Fruit fly (Drosophila melanogaster): ENCODE measurements around the gene Cnb.

Gene Cnb

DNA sequence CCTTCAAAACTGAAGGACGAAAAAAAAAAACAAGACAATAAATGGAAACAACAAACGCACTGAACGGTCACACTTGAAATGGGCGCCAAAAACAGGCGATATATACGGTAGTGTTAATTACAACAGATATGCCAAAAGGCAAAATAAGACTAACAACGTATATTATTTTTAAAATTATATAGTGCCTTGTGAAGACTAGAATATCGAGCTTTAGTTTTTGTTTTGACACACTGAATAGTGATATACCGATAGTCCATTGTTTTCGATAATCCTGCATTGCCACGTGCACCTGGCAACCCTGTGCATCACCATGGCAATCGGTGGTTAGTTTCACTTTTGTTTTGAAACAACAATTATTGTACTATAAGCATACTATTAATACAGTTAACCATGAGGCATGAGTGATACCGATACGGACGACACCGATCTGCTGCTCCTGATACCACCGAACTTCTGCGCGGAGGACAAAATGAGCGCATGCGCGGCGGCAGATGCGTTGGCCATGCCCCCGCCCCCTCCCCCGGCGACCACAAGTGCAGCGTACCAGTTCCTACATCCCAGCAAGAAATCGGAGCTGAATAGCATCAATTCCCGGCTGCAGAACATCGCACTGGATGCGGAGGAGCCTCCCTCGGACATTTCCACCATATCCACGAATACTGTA lies at the start of gene Cnb, which contains the start of gene mu2:
Gene Cnb, plus strand, starts transcription at position 103 of the 664 bp plus-strand sequence.
Gene mu2, minus strand, starts transcription at position 13 of the 664 bp plus-strand sequence.
- TF ChIP-seq h (optimal IDR thresholded peaks at IDR 0.05): no peak
- TF ChIP-seq insv (optimal IDR thresholded peaks at IDR 0.05): no peak
- TF ChIP-seq ttk (optimal IDR thresholded peaks at IDR 0.05): no peak
- no peak for TF ChIP-seq Myc (optimal IDR thresholded peaks at IDR 0.05)
- TF ChIP-seq Sin3A (optimal IDR thresholded peaks at IDR 0.05): no peak
- no peak for TF ChIP-seq psq (optimal IDR thresholded peaks at IDR 0.05)

- TF ChIP-seq ttk (optimal IDR thresholded peaks at IDR 0.05) (no peak), Sin3A (optimal IDR thresholded peaks at IDR 0.05) (no peak), insv (optimal IDR thresholded peaks at IDR 0.05) (no peak), Myc (optimal IDR thresholded peaks at IDR 0.05) (no peak), h (optimal IDR thresholded peaks at IDR 0.05) (no peak), psq (optimal IDR thresholded peaks at IDR 0.05) (no peak)
Measured at dm6 chr3L:1897709-1898108, 49.7 kb upstream of the Cnb start.

DNA sequence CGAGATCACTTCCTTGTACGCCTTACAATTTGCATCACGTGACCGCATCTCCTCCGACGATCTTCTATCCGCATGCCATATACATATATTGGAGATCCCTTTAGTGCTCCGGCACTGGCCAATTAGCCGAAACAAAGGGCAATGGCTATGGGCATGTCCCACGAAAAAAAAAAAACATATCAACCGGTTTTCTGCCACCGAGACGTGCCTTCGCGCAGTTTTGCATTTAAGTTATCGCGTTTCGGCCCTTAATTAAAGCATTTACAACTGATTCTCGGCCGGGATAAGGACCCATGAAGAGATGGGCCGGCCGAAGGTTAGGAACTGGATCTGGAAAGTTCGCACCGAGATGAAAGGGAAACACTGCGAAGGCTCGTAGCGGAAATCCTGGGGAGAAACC lies 47.7 kb upstream of the Cnb start:
- TF ChIP-seq Sin3A (optimal IDR thresholded peaks at IDR 0.05): no peak
- no peak for TF ChIP-seq ttk (optimal IDR thresholded peaks at IDR 0.05)
- no peak for TF ChIP-seq insv (optimal IDR thresholded peaks at IDR 0.05)
- no peak for TF ChIP-seq Myc (optimal IDR thresholded peaks at IDR 0.05)
- TF ChIP-seq psq (optimal IDR thresholded peaks at IDR 0.05): no peak
- TF ChIP-seq h (optimal IDR thresholded peaks at IDR 0.05): no peak

dm6 chr3L:1900633-1901032 lies 46.7 kb upstream of the Cnb start:
- TF ChIP-seq psq (optimal IDR thresholded peaks at IDR 0.05) (no peak), Myc (optimal IDR thresholded peaks at IDR 0.05) (no peak), h (optimal IDR thresholded peaks at IDR 0.05) (no peak), insv (optimal IDR thresholded peaks at IDR 0.05) (no peak), Sin3A (optimal IDR thresholded peaks at IDR 0.05) (no peak), ttk (optimal IDR thresholded peaks at IDR 0.05) (no peak)

DNA sequence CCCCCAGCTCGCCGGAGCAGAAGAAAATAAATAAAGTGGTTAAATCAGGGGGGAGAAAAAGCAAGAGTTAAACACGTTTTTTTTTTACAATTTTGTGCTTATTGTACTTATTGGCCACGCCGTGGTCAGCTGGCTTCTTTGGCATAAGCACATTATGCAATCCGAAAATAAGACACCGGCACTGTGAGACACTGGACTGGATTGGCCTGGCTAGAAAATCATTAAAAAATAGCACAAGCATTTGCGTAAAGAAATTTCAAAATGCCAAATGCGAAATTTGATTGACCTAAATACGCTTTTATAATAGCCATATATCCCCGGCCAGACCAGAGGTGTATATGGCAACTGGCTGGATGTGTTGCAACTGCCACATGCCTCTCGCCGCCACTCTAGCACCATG lies 42.9 kb upstream of the Cnb start:
- TF ChIP-seq insv (optimal IDR thresholded peaks at IDR 0.05): no peak
- no peak for TF ChIP-seq Myc (optimal IDR thresholded peaks at IDR 0.05)
- no peak for TF ChIP-seq Sin3A (optimal IDR thresholded peaks at IDR 0.05)
- TF ChIP-seq ttk (optimal IDR thresholded peaks at IDR 0.05): no peak
- no peak for TF ChIP-seq psq (optimal IDR thresholded peaks at IDR 0.05)
- no peak for TF ChIP-seq h (optimal IDR thresholded peaks at IDR 0.05)

DNA sequence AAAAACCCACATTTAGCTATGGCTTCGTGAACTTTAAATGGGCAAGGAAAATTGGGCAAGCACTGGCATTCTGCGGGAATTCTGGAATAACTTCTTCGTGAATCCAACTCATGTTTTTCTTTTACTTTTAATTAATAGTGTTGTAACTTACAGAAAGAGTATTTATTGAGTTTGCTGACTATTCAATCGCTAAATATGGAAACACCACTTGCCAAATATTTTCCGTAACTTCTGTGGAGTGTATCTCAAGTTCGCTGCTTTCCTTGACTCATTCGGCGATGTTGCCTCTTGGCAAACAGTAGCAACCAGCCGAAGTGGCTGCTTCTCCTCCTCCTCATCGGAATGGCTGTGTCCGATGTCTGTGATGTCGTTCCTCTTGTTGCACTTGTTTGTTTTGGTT lies 42.1 kb upstream of the Cnb start:
- TF ChIP-seq ttk (optimal IDR thresholded peaks at IDR 0.05): no peak

DNA sequence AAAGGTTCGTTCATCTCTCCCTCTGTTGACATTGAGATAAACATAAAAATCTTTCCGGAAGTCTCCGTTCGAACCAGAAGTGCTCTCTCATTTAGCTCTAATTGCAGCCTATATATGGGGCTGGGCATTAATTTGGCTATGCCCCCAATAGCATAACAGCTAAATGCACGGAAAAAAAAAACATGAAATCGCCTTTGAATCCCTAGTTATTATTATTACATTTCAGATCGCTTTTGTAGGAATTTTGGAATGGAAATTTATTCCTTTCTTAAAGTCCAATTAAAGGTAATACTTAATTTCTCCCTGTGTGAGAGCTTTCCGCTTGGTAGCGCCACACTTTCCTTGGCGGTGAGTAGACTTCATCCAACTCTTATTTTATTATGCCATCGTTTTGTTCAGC lies 41.2 kb upstream of the Cnb start:
- TF ChIP-seq Sin3A (optimal IDR thresholded peaks at IDR 0.05) (no peak), insv (optimal IDR thresholded peaks at IDR 0.05) (no peak), ttk (optimal IDR thresholded peaks at IDR 0.05) (no peak), psq (optimal IDR thresholded peaks at IDR 0.05) (no peak), Myc (optimal IDR thresholded peaks at IDR 0.05) (no peak)

- no peak for TF ChIP-seq ttk (optimal IDR thresholded peaks at IDR 0.05)
- TF ChIP-seq Sin3A (optimal IDR thresholded peaks at IDR 0.05): no peak
- TF ChIP-seq h (optimal IDR thresholded peaks at IDR 0.05): no peak
- no peak for TF ChIP-seq Myc (optimal IDR thresholded peaks at IDR 0.05)
- no peak for TF ChIP-seq psq (optimal IDR thresholded peaks at IDR 0.05)
- no peak for TF ChIP-seq insv (optimal IDR thresholded peaks at IDR 0.05)
Measured at dm6 chr3L:1909000-1909399, 38.4 kb upstream of the Cnb start.

DNA sequence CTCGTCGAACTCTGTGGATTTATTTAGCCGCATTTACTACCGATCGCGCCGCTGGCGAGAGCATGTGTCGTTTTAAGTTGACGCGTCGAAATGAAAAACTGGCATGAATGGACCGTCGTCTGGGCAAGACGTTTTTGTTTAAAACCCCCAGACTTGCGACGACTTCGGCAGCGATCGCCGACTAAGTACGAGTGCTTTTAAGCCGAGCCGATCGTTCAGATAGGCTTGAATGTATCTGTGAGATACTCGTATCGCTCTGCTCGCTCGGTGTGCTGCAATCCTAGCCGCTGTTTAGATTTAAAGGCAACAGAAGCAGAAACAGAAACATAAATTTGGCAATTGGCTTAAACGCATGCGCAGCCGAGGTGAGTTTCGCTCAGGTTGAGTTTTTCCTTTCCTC lies 37.3 kb upstream of the Cnb start, which contains the start of gene dsb:
Gene dsb, minus strand, starts transcription at position 91 of the 400 bp plus-strand sequence.
- TF ChIP-seq insv (optimal IDR thresholded peaks at IDR 0.05) (no peak), psq (optimal IDR thresholded peaks at IDR 0.05) (no peak), Myc (optimal IDR thresholded peaks at IDR 0.05) (no peak), h (optimal IDR thresholded peaks at IDR 0.05) (no peak)

- no peak for TF ChIP-seq ttk (optimal IDR thresholded peaks at IDR 0.05)
- no peak for TF ChIP-seq psq (optimal IDR thresholded peaks at IDR 0.05)
- TF ChIP-seq Myc (optimal IDR thresholded peaks at IDR 0.05): no peak
- no peak for TF ChIP-seq insv (optimal IDR thresholded peaks at IDR 0.05)
- TF ChIP-seq h (optimal IDR thresholded peaks at IDR 0.05): no peak
- no peak for TF ChIP-seq Sin3A (optimal IDR thresholded peaks at IDR 0.05)
Measured at dm6 chr3L:1914668-1915067, 32.7 kb upstream of the Cnb start.

- TF ChIP-seq Sin3A (optimal IDR thresholded peaks at IDR 0.05) (no peak), insv (optimal IDR thresholded peaks at IDR 0.05) (no peak)
Measured at dm6 chr3L:1916617-1917016, 30.7 kb upstream of the Cnb start.

DNA sequence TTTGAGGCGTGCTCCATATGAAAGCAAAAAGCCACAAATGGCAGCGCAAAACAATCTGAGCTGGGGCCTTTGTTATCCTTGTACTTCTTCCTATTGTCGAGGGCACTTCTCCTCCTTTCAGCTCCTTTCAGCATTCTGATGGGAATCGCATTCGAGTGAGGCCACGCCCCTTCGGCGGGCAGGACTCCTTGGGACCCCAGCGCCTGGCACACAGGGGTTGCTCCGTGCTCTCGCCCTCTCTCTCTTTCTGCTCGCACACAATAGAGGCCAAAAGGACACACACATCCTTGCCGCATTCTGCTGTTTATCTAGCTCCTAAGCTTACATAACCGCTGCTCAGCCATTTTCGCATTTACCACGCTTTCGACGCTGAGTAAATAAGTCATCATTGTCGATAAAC lies 27.3 kb upstream of the Cnb start:
- TF ChIP-seq h (optimal IDR thresholded peaks at IDR 0.05) (no peak), insv (optimal IDR thresholded peaks at IDR 0.05) (no peak), psq (optimal IDR thresholded peaks at IDR 0.05) (no peak)

DNA sequence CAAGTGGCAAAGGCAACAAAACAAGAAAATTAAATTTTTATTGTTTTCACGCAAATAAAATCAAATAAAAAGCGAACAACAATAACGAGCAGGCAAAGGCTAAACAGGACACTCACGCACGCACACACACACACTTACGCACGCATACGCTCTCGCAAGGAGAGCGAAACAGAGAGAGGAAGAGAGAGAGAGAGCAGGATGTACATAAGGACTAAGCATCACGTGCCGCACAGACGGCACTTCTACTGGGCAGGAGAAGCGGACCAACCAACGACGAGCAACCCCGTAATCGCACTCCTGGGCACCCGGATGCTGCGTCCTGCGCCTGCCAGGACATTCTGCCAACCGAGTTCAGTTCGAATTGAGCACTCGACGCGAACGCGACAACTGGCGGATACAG lies 26.4 kb upstream of the Cnb start, which contains the start of gene Dbx:
Gene Dbx, plus strand, starts transcription at position 365 of the 400 bp plus-strand sequence.
- TF ChIP-seq Sin3A (optimal IDR thresholded peaks at IDR 0.05) (no peak), insv (optimal IDR thresholded peaks at IDR 0.05) (no peak), psq (optimal IDR thresholded peaks at IDR 0.05) (no peak), Myc (optimal IDR thresholded peaks at IDR 0.05) (no peak), ttk (optimal IDR thresholded peaks at IDR 0.05) (no peak), h (optimal IDR thresholded peaks at IDR 0.05) (no peak)

All from Kc167 (cell line).